Fruit fly (Drosophila melanogaster) whole organism, embryonic: ENCODE data around the gene Ae2.

Experiments used
- B-H2 ChIP-seq: fragments of 200-800 bp; sonication (Bioruptor generic); optimal IDR thresholded peaks from 2 replicates; lab custom pipeline; 2018; ENCODE audit warnings: missing biosample characterization, mild to moderate bottlenecking, missing genetic modification characterization
- Bdp1 ChIP-seq: fragments of 200-800 bp; sonication (Bioruptor generic); optimal IDR thresholded peaks from 3 replicates; lab custom pipeline; 2016; ENCODE audit warnings: missing biosample characterization, missing genetic modification characterization
- CG10274 ChIP-seq: fragments of 200-800 bp; sonication (Bioruptor generic); optimal IDR thresholded peaks from 3 replicates; lab custom pipeline; 2017; ENCODE audit warnings: missing biosample characterization, mild to moderate bottlenecking, missing genetic modification characterization
- CG11247 ChIP-seq: fragments of 200-800 bp; sonication (Bioruptor generic); IDR thresholded peaks from 2 replicates; pipeline ENCODE4 v1.3.6; 2022; ENCODE audit warnings: missing biosample characterization, missing genetic modification characterization
- CG11456 ChIP-seq: fragments of 200-800 bp; sonication (Bioruptor generic); IDR thresholded peaks from 3 replicates; pipeline ENCODE4 v1.3.6; 2022; ENCODE audit warnings: missing biosample characterization, missing genetic modification characterization
- CG11504 ChIP-seq: fragments of 200-800 bp; sonication (Bioruptor generic); optimal IDR thresholded peaks from 3 replicates; lab custom pipeline; 2019; ENCODE audit warnings: missing biosample characterization, mild to moderate bottlenecking, missing genetic modification characterization, moderate library complexity
- CG11695 ChIP-seq: fragments of 200-800 bp; sonication (Bioruptor generic); IDR thresholded peaks from 3 replicates; pipeline ENCODE4 v1.3.6; 2022; ENCODE audit warnings: missing biosample characterization, missing genetic modification characterization
- CG12104 ChIP-seq: fragments of 200-800 bp; sonication (Bioruptor generic); optimal IDR thresholded peaks from 3 replicates; lab custom pipeline; 2016; ENCODE audit warnings: missing biosample characterization, missing genetic modification characterization
- CG13123 ChIP-seq: fragments of 200-800 bp; sonication (Bioruptor generic); optimal IDR thresholded peaks from 2 replicates; lab custom pipeline; 2016; ENCODE audit warnings: missing biosample characterization, missing genetic modification characterization
- CG13287 ChIP-seq: fragments of 200-800 bp; sonication (Bioruptor generic); IDR thresholded peaks from 2 replicates; pipeline ENCODE4 v1.3.6; 2022; ENCODE audit warnings: missing biosample characterization, missing genetic modification characterization; ENCODE audit not compliant: partially characterized antibody
- CG13424 ChIP-seq: fragments of 200-800 bp; sonication (Bioruptor generic); optimal IDR thresholded peaks from 2 replicates; lab custom pipeline; 2019; ENCODE audit warnings: missing biosample characterization, mild to moderate bottlenecking, missing genetic modification characterization, moderate library complexity
- CG17361 ChIP-seq: fragments of 200-800 bp; sonication (Bioruptor generic); IDR thresholded peaks from 3 replicates; pipeline ENCODE4 v1.3.6; 2022; ENCODE audit warnings: missing biosample characterization, missing genetic modification characterization
- CG17829 ChIP-seq: fragments of 200-800 bp; optimal IDR thresholded peaks from 2 replicates; lab custom pipeline; 2019; ENCODE audit warnings: missing biosample characterization, mild to moderate bottlenecking, missing genetic modification characterization, moderate library complexity
- CG18599 ChIP-seq: fragments of 200-800 bp; sonication (Bioruptor generic); optimal IDR thresholded peaks from 3 replicates; lab custom pipeline; 2017; ENCODE audit warnings: missing biosample characterization, missing genetic modification characterization, mild to moderate bottlenecking, moderate library complexity, missing genetic modification reagents
- CG2712 ChIP-seq: fragments of 200-800 bp; optimal IDR thresholded peaks from 3 replicates; lab custom pipeline; 2019; ENCODE audit warnings: missing biosample characterization, mild to moderate bottlenecking, missing genetic modification characterization, moderate library complexity
- CG30403 ChIP-seq: fragments of 200-800 bp; sonication (Bioruptor generic); optimal IDR thresholded peaks from 3 replicates; lab custom pipeline; 2016; ENCODE audit warnings: missing biosample characterization, missing genetic modification characterization
- CG3407 ChIP-seq: fragments of 200-800 bp; sonication (Bioruptor generic); optimal IDR thresholded peaks from 2 replicates; lab custom pipeline; 2018; ENCODE audit warnings: missing biosample characterization, mild to moderate bottlenecking, missing genetic modification characterization
- CG34224 ChIP-seq: fragments of 200-800 bp; sonication (Bioruptor generic); IDR thresholded peaks from 3 replicates; pipeline ENCODE4 v1.3.6; 2022; ENCODE audit warnings: missing biosample characterization, missing genetic modification characterization; ENCODE audit not compliant: partially characterized antibody
- CG6654 ChIP-seq: fragments of 200-800 bp; sonication (Bioruptor generic); optimal IDR thresholded peaks from 2 replicates; lab custom pipeline; 2017; ENCODE audit warnings: missing biosample characterization, mild to moderate bottlenecking, missing genetic modification characterization
- CG6689 ChIP-seq: fragments of 200-800 bp; sonication (Bioruptor generic); IDR thresholded peaks from 2 replicates; pipeline ENCODE4 v1.3.6; 2022; ENCODE audit warnings: missing biosample characterization, missing genetic modification characterization
- CG8281 ChIP-seq: fragments of 200-800 bp; sonication (Bioruptor generic); optimal IDR thresholded peaks from 2 replicates; lab custom pipeline; 2018; ENCODE audit warnings: missing biosample characterization, mild to moderate bottlenecking, missing genetic modification characterization, moderate library complexity
- CG9437 ChIP-seq: fragments of 200-800 bp; sonication (Bioruptor generic); optimal IDR thresholded peaks from 2 replicates; lab custom pipeline; 2018; ENCODE audit warnings: missing biosample characterization, mild to moderate bottlenecking, missing genetic modification characterization
- CG9817 ChIP-seq: fragments of 200-800 bp; sonication (Bioruptor generic); optimal IDR thresholded peaks from 2 replicates; lab custom pipeline; 2018; ENCODE audit warnings: missing biosample characterization, mild to moderate bottlenecking, missing genetic modification characterization, moderate library complexity
- Camta ChIP-seq: fragments of 200-800 bp; sonication (Bioruptor generic); optimal IDR thresholded peaks from 2 replicates; lab custom pipeline; 2016; ENCODE audit warnings: missing biosample characterization, missing genetic modification characterization
- CkIIα-i1 ChIP-seq: fragments of 200-800 bp; sonication (Bioruptor generic); IDR thresholded peaks from 2 replicates; pipeline ENCODE4 v1.3.6; 2022; ENCODE audit warnings: missing biosample characterization, missing genetic modification characterization
- CoRest ChIP-seq: fragments of 200-800 bp; sonication (Bioruptor generic); optimal IDR thresholded peaks from 3 replicates; lab custom pipeline; 2018; ENCODE audit warnings: missing biosample characterization, mild to moderate bottlenecking, missing genetic modification characterization, moderate library complexity
- Dbx ChIP-seq: fragments of 200-800 bp; sonication (Bioruptor generic); IDR thresholded peaks from 3 replicates; pipeline ENCODE4 v1.3.6; 2022; ENCODE audit warnings: missing biosample characterization, missing genetic modification characterization
- Dek ChIP-seq: fragments of 200-800 bp; sonication (Bioruptor generic); optimal IDR thresholded peaks from 3 replicates; lab custom pipeline; 2019; ENCODE audit warnings: missing biosample characterization, mild to moderate bottlenecking, missing genetic modification characterization, moderate library complexity
- Dip2 ChIP-seq: fragments of 200-800 bp; sonication (Bioruptor generic); IDR thresholded peaks from 2 replicates; pipeline ENCODE4 v1.3.6; 2022; ENCODE audit warnings: missing biosample characterization, missing genetic modification characterization
- E2f2 ChIP-seq: fragments of 200-800 bp; sonication (Bioruptor generic); IDR thresholded peaks from 2 replicates; pipeline ENCODE4 v1.3.6; 2022; ENCODE audit warnings: missing biosample characterization, missing genetic modification characterization
- Elba2 ChIP-seq: fragments of 200-800 bp; sonication (Bioruptor generic); optimal IDR thresholded peaks from 3 replicates; lab custom pipeline; 2016; ENCODE audit warnings: missing biosample characterization, missing genetic modification characterization
- GATAe ChIP-seq: fragments of 200-800 bp; sonication (Bioruptor generic); conservative IDR thresholded peaks from 2 replicates; pipeline ENCODE4 v1.3.6; 2022; ENCODE audit warnings: missing biosample characterization, missing genetic modification characterization
- HLHmδ ChIP-seq: fragments of 200-800 bp; sonication (Bioruptor generic); optimal IDR thresholded peaks from 2 replicates; lab custom pipeline; 2018; ENCODE audit warnings: missing biosample characterization, mild to moderate bottlenecking, missing genetic modification characterization, moderate library complexity
- Hmr ChIP-seq: fragments of 200-800 bp; sonication (Bioruptor generic); optimal IDR thresholded peaks from 3 replicates; lab custom pipeline; 2017; ENCODE audit warnings: mild to moderate bottlenecking, missing biosample characterization, missing genetic modification reagents, missing genetic modification characterization
- Hmx ChIP-seq: fragments of 200-800 bp; sonication (Bioruptor generic); optimal IDR thresholded peaks from 2 replicates; lab custom pipeline; 2016; ENCODE audit warnings: missing biosample characterization, missing genetic modification characterization
- Mes4 ChIP-seq: fragments of 200-800 bp; sonication (Bioruptor generic); optimal IDR thresholded peaks from 2 replicates; lab custom pipeline; 2016; ENCODE audit warnings: missing biosample characterization, missing genetic modification characterization
- Sin3A ChIP-seq: fragments of >200 bp; optimal IDR thresholded peaks from 2 replicates; lab custom pipeline; 2018
- Six4 ChIP-seq: fragments of 200-800 bp; sonication (Bioruptor generic); optimal IDR thresholded peaks from 2 replicates; lab custom pipeline; 2016; ENCODE audit warnings: missing biosample characterization, missing genetic modification characterization
- Spps ChIP-seq: fragments of 200-800 bp; sonication (Bioruptor generic); optimal IDR thresholded peaks from 2 replicates; lab custom pipeline; 2018; ENCODE audit warnings: missing biosample characterization, mild to moderate bottlenecking, missing genetic modification characterization
- chinmo ChIP-seq: fragments of 200-800 bp; sonication (Bioruptor generic); IDR thresholded peaks from 4 replicates; pipeline ENCODE4 v1.3.6; 2022; ENCODE audit warnings: missing biosample characterization, missing genetic modification characterization; ENCODE audit not compliant: partially characterized antibody
- dpn ChIP-seq, 2 experiments: fragments of 200-800 bp; sonication (Bioruptor generic); optimal IDR thresholded peaks; 3 replicates each; lab custom pipeline; 2016; ENCODE audit warnings: missing biosample characterization in 2 of 2, missing genetic modification characterization in 2 of 2
- jumu ChIP-seq: fragments of 200-800 bp; sonication (Bioruptor generic); optimal IDR thresholded peaks from 3 replicates; lab custom pipeline; 2016; ENCODE audit warnings: missing biosample characterization, missing genetic modification characterization
- kah ChIP-seq: fragments of 200-800 bp; sonication (Bioruptor generic); optimal IDR thresholded peaks from 2 replicates; lab custom pipeline; 2018; ENCODE audit warnings: missing biosample characterization, mild to moderate bottlenecking, missing genetic modification characterization
- lov ChIP-seq, 2 experiments: fragments of 200-800 bp in 1 of 2; fragments of >200 bp in 1 of 2; sonication (Bioruptor generic) in 1 of 2; IDR thresholded peaks in 1 of 2; optimal IDR thresholded peaks in 1 of 2; 2 replicates in 1 of 2; 3 replicates in 1 of 2; pipeline versions ENCODE4 v1.3.6 to Lab custom; 2017 to 2022; ENCODE audit warnings: missing biosample characterization in 1 of 2, missing genetic modification characterization in 1 of 2
- mam ChIP-seq: fragments of 200-800 bp; sonication (Bioruptor generic); optimal IDR thresholded peaks from 3 replicates; lab custom pipeline; 2016; ENCODE audit warnings: missing biosample characterization, missing genetic modification characterization
- nau ChIP-seq: fragments of 200-800 bp; sonication (Bioruptor generic); optimal IDR thresholded peaks from 3 replicates; lab custom pipeline; 2017; ENCODE audit warnings: missing biosample characterization, mild to moderate bottlenecking, missing genetic modification characterization, missing genetic modification reagents
- pb ChIP-seq: fragments of 200-800 bp; sonication (Bioruptor generic); optimal IDR thresholded peaks from 3 replicates; lab custom pipeline; 2016; ENCODE audit warnings: missing biosample characterization, missing genetic modification characterization
- phol ChIP-seq: fragments of 200-800 bp; sonication (Bioruptor generic); optimal IDR thresholded peaks from 3 replicates; lab custom pipeline; 2018; ENCODE audit warnings: missing biosample characterization, mild to moderate bottlenecking, missing genetic modification characterization, moderate library complexity
- rib ChIP-seq: fragments of 200-800 bp; sonication (Bioruptor generic); IDR thresholded peaks from 2 replicates; pipeline ENCODE4 v1.3.6; 2022; ENCODE audit warnings: missing biosample characterization, missing genetic modification characterization
- row ChIP-seq: fragments of 200-800 bp; sonication (Bioruptor generic); IDR thresholded peaks from 3 replicates; pipeline ENCODE4 v1.3.6; 2022; ENCODE audit warnings: missing biosample characterization, missing genetic modification characterization
- tx ChIP-seq: fragments of 200-800 bp; sonication (Bioruptor generic); optimal IDR thresholded peaks from 2 replicates; lab custom pipeline; 2016; ENCODE audit warnings: missing biosample characterization, missing genetic modification characterization
- unpg ChIP-seq: fragments of 200-800 bp; sonication (Bioruptor generic); optimal IDR thresholded peaks from 3 replicates; lab custom pipeline; 2018; ENCODE audit warnings: missing biosample characterization, mild to moderate bottlenecking, missing genetic modification characterization, moderate library complexity

Ae2 gene

dm6 chr3L:9739629-9740028, 23.7 kb upstream of the Ae2 start (continued):
- TF ChIP-seq CG30403 (GFP tag; lab: Kevin White, UChicago) (peak; percentile 40), GATAe (GFP tag; lab: Robert Waterston, UW) (no peak), row (GFP tag; lab: Robert Waterston, UW) (peak; percentile 52), CG11456 (GFP tag; lab: Robert Waterston, UW) (no peak), nau (GFP tag; lab: Kevin White, UChicago) (peak; percentile 3), Sin3A (lab: Kevin White, UChicago) (no peak), CG13287 (GFP tag; lab: Robert Waterston, UW) (no peak), Spps (tag; lab: Kevin White, UChicago) (no peak), Dek (tag; lab: Kevin White, UChicago) (peak; percentile 23), HLHmδ (GFP tag; lab: Kevin White, UChicago) (no peak), Hmr (GFP tag; lab: Kevin White, UChicago) (peak; percentile 46), rib (no peak), Dbx (GFP tag; lab: Robert Waterston, UW) (peak; percentile 34; the same call in 1 of the 3 replicates), CkIIα-i1 (GFP tag; lab: Robert Waterston, UW) (no peak), CG17361 (GFP tag; lab: Robert Waterston, UW) (peak; percentile 65), CoRest (tag; lab: Kevin White, UChicago) (no peak), phol (tag; lab: Kevin White, UChicago) (peak; percentile 15), lov (optimal IDR thresholded peaks at IDR 0.05; lab: Kevin White, UChicago) (no peak), lov (GFP tag; IDR thresholded peaks at IDR 0.05; lab: Robert Waterston, UW) (no peak), CG13123 (GFP tag; lab: Kevin White, UChicago) (no peak), chinmo (GFP tag; lab: Robert Waterston, UW) (no peak), CG2712 (peak; percentile 53), unpg (GFP tag; lab: Kevin White, UChicago) (peak; percentile 33), CG9437 (GFP tag; lab: Kevin White, UChicago) (no peak), pb (GFP tag; lab: Kevin White, UChicago) (no peak), mam (GFP tag; lab: Kevin White, UChicago) (no peak), Mes4 (GFP tag; lab: Kevin White, UChicago) (no peak), CG11695 (GFP tag; lab: Robert Waterston, UW) (peak; percentile 29; the same call in 1 of the 3 replicates), Camta (GFP tag; lab: Kevin White, UChicago) (no peak), CG18599 (peak; percentile 42), CG34224 (no peak), CG12104 (GFP tag; lab: Kevin White, UChicago) (no peak), CG9817 (tag; lab: Kevin White, UChicago) (no peak), CG17829 (tag; lab: Kevin White, UChicago) (peak; percentile 40), jumu (GFP tag; lab: Kevin White, UChicago) (no peak), E2f2 (no peak), CG13424 (tag; lab: Kevin White, UChicago) (no peak), B-H2 (GFP tag; lab: Kevin White, UChicago) (no peak), CG11247 (GFP tag; lab: Robert Waterston, UW) (no peak)

DNA sequence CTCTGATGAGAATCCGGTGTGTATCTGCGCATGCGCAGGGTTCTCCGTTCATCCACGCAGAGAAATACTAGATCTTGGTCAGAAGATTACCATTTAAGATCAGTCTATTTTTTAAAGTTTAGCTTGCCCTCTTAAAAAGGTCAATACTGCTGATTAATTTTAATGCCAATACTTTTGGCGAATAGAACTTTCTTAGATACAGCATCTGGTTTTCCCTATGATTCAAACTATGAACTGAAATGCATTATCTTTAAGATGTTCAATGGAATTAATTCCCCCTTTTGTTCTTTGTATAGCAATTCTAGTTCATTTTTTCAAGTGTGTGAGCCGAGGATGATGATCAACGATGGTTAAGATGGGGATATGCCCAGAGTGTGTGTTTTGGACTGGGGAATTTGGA, 21.0 kb upstream of the Ae2 start:
- TF ChIP-seq Dip2 (GFP tag; lab: Robert Waterston, UW) (no peak), kah (GFP tag; lab: Kevin White, UChicago) (no peak), CG6689 (GFP tag; lab: Robert Waterston, UW) (no peak), Six4 (GFP tag; lab: Kevin White, UChicago) (no peak), CG10274 (GFP tag; lab: Kevin White, UChicago) (no peak), CG11504 (tag; lab: Kevin White, UChicago) (peak; percentile 14), HLHmδ (GFP tag; lab: Kevin White, UChicago) (no peak), Bdp1 (GFP tag; lab: Kevin White, UChicago) (no peak), Elba2 (GFP tag; lab: Kevin White, UChicago) (no peak), dpn (GFP tag; optimal IDR thresholded peaks at IDR 0.05; lab: Kevin White, UChicago) (no peak), CG3407 (no peak), CG6654 (GFP tag; lab: Kevin White, UChicago) (no peak), tx (GFP tag; lab: Kevin White, UChicago) (no peak), Hmx (GFP tag; lab: Kevin White, UChicago) (no peak), CG8281 (tag; lab: Kevin White, UChicago) (no peak)
